Fruit fly (Drosophila melanogaster) whole organism, embryonic: ENCODE results near the gene CheB38c.

Experiments used
- ATbp ChIP-seq: fragments of 200-800 bp; sonication (Bioruptor generic); optimal IDR thresholded peaks from 2 replicates; lab custom pipeline; 2017; ENCODE audit warnings: missing biosample characterization, mild to moderate bottlenecking, missing genetic modification characterization, missing genetic modification reagents
- Antp ChIP-seq: fragments of 200-800 bp; sonication (Bioruptor generic); optimal IDR thresholded peaks from 3 replicates; lab custom pipeline; 2016; ENCODE audit warnings: missing biosample characterization, missing genetic modification characterization
- Atf6 ChIP-seq: fragments of 200-800 bp; sonication (Bioruptor generic); IDR thresholded peaks from 2 replicates; pipeline ENCODE4 v1.3.6; 2022; ENCODE audit warnings: missing biosample characterization, missing genetic modification characterization
- CG10462 ChIP-seq: fragments of 200-800 bp; sonication (Bioruptor generic); optimal IDR thresholded peaks from 2 replicates; lab custom pipeline; 2016; ENCODE audit warnings: missing biosample characterization, missing genetic modification characterization
- CG12155 ChIP-seq: fragments of 200-800 bp; sonication (Bioruptor generic); optimal IDR thresholded peaks from 3 replicates; lab custom pipeline; 2016; ENCODE audit warnings: missing biosample characterization, missing genetic modification characterization
- CG12769 ChIP-seq: fragments of 200-800 bp; sonication (Bioruptor generic); optimal IDR thresholded peaks from 2 replicates; lab custom pipeline; 2019; ENCODE audit warnings: missing biosample characterization, mild to moderate bottlenecking, missing genetic modification characterization, moderate library complexity
- CG13894 ChIP-seq: fragments of 200-800 bp; sonication (Bioruptor generic); optimal IDR thresholded peaks from 3 replicates; lab custom pipeline; 2018; ENCODE audit warnings: missing biosample characterization, mild to moderate bottlenecking, missing genetic modification characterization, moderate library complexity
- CG14710 ChIP-seq: fragments of 200-800 bp; sonication (Bioruptor generic); optimal IDR thresholded peaks from 3 replicates; lab custom pipeline; 2019; ENCODE audit warnings: missing biosample characterization, mild to moderate bottlenecking, missing genetic modification characterization, moderate library complexity
- CG17802 ChIP-seq: fragments of 200-800 bp; sonication (Bioruptor generic); optimal IDR thresholded peaks from 2 replicates; lab custom pipeline; 2018; ENCODE audit warnings: missing biosample characterization, mild to moderate bottlenecking, missing genetic modification characterization, moderate library complexity
- CG17912 ChIP-seq: fragments of 200-800 bp; sonication (Bioruptor generic); optimal IDR thresholded peaks from 2 replicates; lab custom pipeline; 2018; ENCODE audit warnings: missing biosample characterization, mild to moderate bottlenecking, missing genetic modification characterization
- CG1792 ChIP-seq: fragments of 200-800 bp; sonication (Bioruptor generic); optimal IDR thresholded peaks from 2 replicates; lab custom pipeline; 2016; ENCODE audit warnings: missing biosample characterization, missing genetic modification characterization
- CG30403 ChIP-seq: fragments of 200-800 bp; sonication (Bioruptor generic); optimal IDR thresholded peaks from 3 replicates; lab custom pipeline; 2016; ENCODE audit warnings: missing biosample characterization, missing genetic modification characterization
- CG3065 ChIP-seq: fragments of 200-800 bp; sonication (Bioruptor generic); optimal IDR thresholded peaks from 2 replicates; lab custom pipeline; 2016; ENCODE audit warnings: missing biosample characterization, missing genetic modification characterization
- CG31224 ChIP-seq: fragments of 200-800 bp; sonication (Bioruptor generic); IDR thresholded peaks from 2 replicates; pipeline ENCODE4 v1.3.6; 2022; ENCODE audit warnings: missing biosample characterization, missing genetic modification characterization
- CG34376 ChIP-seq: fragments of 200-800 bp; sonication (Bioruptor generic); optimal IDR thresholded peaks from 2 replicates; lab custom pipeline; 2018; ENCODE audit warnings: missing biosample characterization, mild to moderate bottlenecking, missing genetic modification characterization
- CG3995 ChIP-seq: fragments of 200-800 bp; sonication (Bioruptor generic); optimal IDR thresholded peaks from 3 replicates; lab custom pipeline; 2016; ENCODE audit warnings: missing biosample characterization, missing genetic modification characterization
- CG43689 ChIP-seq: fragments of 200-800 bp; sonication (Bioruptor generic); IDR thresholded peaks from 2 replicates; pipeline ENCODE4 v1.3.6; 2022; ENCODE audit warnings: missing biosample characterization, missing genetic modification characterization
- CG5180 ChIP-seq: fragments of 200-800 bp; sonication (Bioruptor generic); optimal IDR thresholded peaks from 3 replicates; lab custom pipeline; 2017; ENCODE audit warnings: missing biosample characterization, missing genetic modification characterization, mild to moderate bottlenecking, moderate library complexity, missing genetic modification reagents
- CG6683 ChIP-seq: fragments of 200-800 bp; sonication (Bioruptor generic); optimal IDR thresholded peaks from 2 replicates; lab custom pipeline; 2017; ENCODE audit warnings: missing biosample characterization, mild to moderate bottlenecking, missing genetic modification characterization, missing genetic modification reagents
- CG6813 ChIP-seq: fragments of 200-800 bp; sonication (Bioruptor generic); optimal IDR thresholded peaks from 2 replicates; lab custom pipeline; 2017; ENCODE audit warnings: missing biosample characterization, missing genetic modification characterization, mild to moderate bottlenecking, moderate library complexity, missing genetic modification reagents
- CG8765 ChIP-seq: fragments of 200-800 bp; sonication (Bioruptor generic); IDR thresholded peaks from 2 replicates; pipeline ENCODE4 v1.3.6; 2022; ENCODE audit warnings: missing biosample characterization, missing genetic modification characterization
- Doc3 ChIP-seq: fragments of 200-800 bp; sonication (Bioruptor generic); IDR thresholded peaks from 3 replicates; pipeline ENCODE4 v1.3.6; 2022; ENCODE audit warnings: missing biosample characterization, missing genetic modification characterization; ENCODE audit not compliant: partially characterized antibody
- GATAe ChIP-seq: fragments of 200-800 bp; sonication (Bioruptor generic); conservative IDR thresholded peaks from 2 replicates; pipeline ENCODE4 v1.3.6; 2022; ENCODE audit warnings: missing biosample characterization, missing genetic modification characterization
- Hr39 ChIP-seq: fragments of >200 bp; optimal IDR thresholded peaks from 2 replicates; lab custom pipeline; 2017
- MESR4 ChIP-seq: fragments of 200-800 bp; sonication (Bioruptor generic); optimal IDR thresholded peaks from 2 replicates; lab custom pipeline; 2018; ENCODE audit warnings: missing biosample characterization, mild to moderate bottlenecking, missing genetic modification characterization, moderate library complexity
- Mad ChIP-seq: fragments of 200-800 bp; sonication (Bioruptor generic); optimal IDR thresholded peaks from 2 replicates; lab custom pipeline; 2016; ENCODE audit warnings: missing biosample characterization, missing genetic modification characterization
- PHDP ChIP-seq: fragments of 200-800 bp; sonication (Bioruptor generic); optimal IDR thresholded peaks from 3 replicates; lab custom pipeline; 2018; ENCODE audit warnings: missing biosample characterization, mild to moderate bottlenecking, missing genetic modification characterization, moderate library complexity
- Spps ChIP-seq: fragments of 200-800 bp; sonication (Bioruptor generic); optimal IDR thresholded peaks from 2 replicates; lab custom pipeline; 2018; ENCODE audit warnings: missing biosample characterization, mild to moderate bottlenecking, missing genetic modification characterization
- Sry-δ ChIP-seq: fragments of 200-800 bp; sonication (Bioruptor generic); optimal IDR thresholded peaks from 2 replicates; lab custom pipeline; 2016; ENCODE audit warnings: missing biosample characterization, missing genetic modification characterization
- Ssrp ChIP-seq: fragments of 200-800 bp; sonication (Bioruptor generic); optimal IDR thresholded peaks from 2 replicates; lab custom pipeline; 2018; ENCODE audit warnings: missing biosample characterization, mild to moderate bottlenecking, missing genetic modification characterization, moderate library complexity
- Vsx1 ChIP-seq: fragments of 200-800 bp; sonication (Bioruptor generic); optimal IDR thresholded peaks from 2 replicates; lab custom pipeline; 2017; ENCODE audit warnings: missing biosample characterization, mild to moderate bottlenecking, missing genetic modification characterization, missing genetic modification reagents
- al ChIP-seq: fragments of 200-800 bp; sonication (Bioruptor generic); IDR thresholded peaks from 2 replicates; pipeline ENCODE4 v1.3.6; 2022; ENCODE audit warnings: missing biosample characterization, missing genetic modification characterization
- amos ChIP-seq: fragments of 200-800 bp; sonication (Bioruptor generic); IDR thresholded peaks from 2 replicates; pipeline ENCODE4 v1.3.6; 2022; ENCODE audit warnings: missing biosample characterization, missing genetic modification characterization; ENCODE audit not compliant: partially characterized antibody
- az2 ChIP-seq: fragments of 200-800 bp; sonication (Bioruptor generic); optimal IDR thresholded peaks from 3 replicates; lab custom pipeline; 2016; ENCODE audit warnings: missing biosample characterization, missing genetic modification characterization
- chif ChIP-seq, 2 experiments: fragments of 200-800 bp; sonication (Bioruptor generic); optimal IDR thresholded peaks; 3 replicates each; lab custom pipeline; 2016; ENCODE audit warnings: missing biosample characterization in 2 of 2, missing genetic modification characterization in 2 of 2
- da ChIP-seq: fragments of 200-800 bp; sonication (Bioruptor generic); optimal IDR thresholded peaks from 2 replicates; lab custom pipeline; 2016; ENCODE audit warnings: missing biosample characterization, missing genetic modification characterization
- danr ChIP-seq: fragments of 200-800 bp; sonication (Bioruptor generic); IDR thresholded peaks from 2 replicates; pipeline ENCODE4 v1.3.6; 2022; ENCODE audit warnings: missing biosample characterization, missing genetic modification characterization
- dysf ChIP-seq: fragments of 200-800 bp; sonication (Bioruptor generic); IDR thresholded peaks from 3 replicates; pipeline ENCODE4 v1.3.6; 2022; ENCODE audit warnings: missing biosample characterization, missing genetic modification characterization
- fru ChIP-seq: fragments of >200 bp; optimal IDR thresholded peaks from 2 replicates; lab custom pipeline; 2017
- ham ChIP-seq: fragments of 200-800 bp; sonication (Bioruptor generic); IDR thresholded peaks from 2 replicates; pipeline ENCODE4 v1.3.6; 2022; ENCODE audit warnings: missing biosample characterization, missing genetic modification characterization
- ind ChIP-seq: fragments of 200-800 bp; sonication (Bioruptor generic); optimal IDR thresholded peaks from 3 replicates; lab custom pipeline; 2016; ENCODE audit warnings: missing biosample characterization, missing genetic modification characterization
- insv ChIP-seq, 2 experiments: fragments of 200-800 bp; sonication (Bioruptor generic); optimal IDR thresholded peaks; 3 replicates each; lab custom pipeline; 2016 to 2018; ENCODE audit warnings: missing biosample characterization in 2 of 2, missing genetic modification characterization in 2 of 2
- kah ChIP-seq: fragments of 200-800 bp; sonication (Bioruptor generic); optimal IDR thresholded peaks from 2 replicates; lab custom pipeline; 2018; ENCODE audit warnings: missing biosample characterization, mild to moderate bottlenecking, missing genetic modification characterization
- klu ChIP-seq: fragments of 200-800 bp; sonication (Bioruptor generic); IDR thresholded peaks from 2 replicates; pipeline ENCODE4 v1.3.6; 2022; ENCODE audit warnings: missing biosample characterization, missing genetic modification characterization
- nau ChIP-seq: fragments of 200-800 bp; sonication (Bioruptor generic); optimal IDR thresholded peaks from 3 replicates; lab custom pipeline; 2017; ENCODE audit warnings: missing biosample characterization, mild to moderate bottlenecking, missing genetic modification characterization, missing genetic modification reagents
- org-1 ChIP-seq: fragments of 200-800 bp; sonication (Bioruptor generic); optimal IDR thresholded peaks from 2 replicates; lab custom pipeline; 2017; ENCODE audit warnings: missing biosample characterization, missing genetic modification characterization
- pzg ChIP-seq: fragments of 200-800 bp; sonication (Bioruptor generic); optimal IDR thresholded peaks from 3 replicates; lab custom pipeline; 2018; ENCODE audit warnings: missing biosample characterization, mild to moderate bottlenecking, missing genetic modification characterization, moderate library complexity
- ranshi ChIP-seq: fragments of 200-800 bp; sonication (Bioruptor generic); IDR thresholded peaks from 2 replicates; pipeline ENCODE4 v1.3.6; 2022; ENCODE audit warnings: missing biosample characterization, missing genetic modification characterization
- salm ChIP-seq: fragments of 200-800 bp; sonication (Bioruptor generic); optimal IDR thresholded peaks from 2 replicates; lab custom pipeline; 2018; ENCODE audit warnings: missing biosample characterization, mild to moderate bottlenecking, missing genetic modification characterization
- so ChIP-seq: fragments of 200-800 bp; sonication (Bioruptor generic); IDR thresholded peaks from 3 replicates; pipeline ENCODE4 v1.3.6; 2022; ENCODE audit warnings: missing biosample characterization, missing genetic modification characterization
- sr ChIP-seq: fragments of 200-800 bp; sonication (Bioruptor generic); IDR thresholded peaks from 3 replicates; pipeline ENCODE4 v1.3.6; 2022; ENCODE audit warnings: missing biosample characterization, missing genetic modification characterization
- zf30C ChIP-seq: fragments of 200-800 bp; sonication (Bioruptor generic); optimal IDR thresholded peaks from 3 replicates; lab custom pipeline; 2018; ENCODE audit warnings: missing biosample characterization, mild to moderate bottlenecking, missing genetic modification characterization

CheB38c gene

DNA sequence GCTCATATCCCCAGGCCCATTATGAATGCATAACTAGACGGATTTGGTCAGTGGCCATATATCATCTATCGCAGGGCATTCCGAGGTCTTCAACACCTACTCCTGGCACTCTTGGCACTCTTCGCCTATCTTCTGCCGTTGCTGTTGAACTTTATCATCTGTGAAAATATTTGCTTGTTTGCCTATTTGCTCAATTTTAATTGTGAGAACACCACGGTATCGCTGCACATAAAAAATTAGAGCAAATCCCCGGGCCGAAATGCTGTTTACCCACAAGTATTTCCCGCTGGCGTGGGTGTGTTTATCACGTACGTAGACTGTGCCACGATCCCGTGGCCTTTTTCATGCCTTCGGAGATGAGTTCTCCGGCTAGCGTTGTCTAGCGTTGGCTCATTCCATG is 39.9 kb downstream of the CheB38c start (continued):
- peak; percentile 27; the same call in 1 of the 2 replicates for TF ChIP-seq danr (GFP tag; lab: Robert Waterston, UW)
- TF ChIP-seq amos (GFP tag; lab: Robert Waterston, UW) = no peak
- TF ChIP-seq dysf (GFP tag; lab: Robert Waterston, UW) = 0 out of 3 replicates have a peak, but pooled peaks have one; percentile 36
- TF ChIP-seq CG30403 (GFP tag; lab: Kevin White, UChicago) = peak; percentile 34
- TF ChIP-seq klu = no peak
- peak; percentile 86 for TF ChIP-seq CG12769 (tag; lab: Kevin White, UChicago)
- peak; percentile 53 for TF ChIP-seq Atf6 (GFP tag; lab: Robert Waterston, UW)
- peak; percentile 59 for TF ChIP-seq CG1792 (GFP tag; lab: Kevin White, UChicago)
- TF ChIP-seq da (GFP tag; lab: Kevin White, UChicago) = no peak
- TF ChIP-seq kah (GFP tag; lab: Kevin White, UChicago) = no peak
- TF ChIP-seq Vsx1 = peak; percentile 68
- TF ChIP-seq sr (GFP tag; lab: Robert Waterston, UW) = 0 out of 3 replicates have a peak, but pooled peaks have one; percentile 28
- peak; percentile 24; the same call in 1 of the 2 replicates for TF ChIP-seq ham (GFP tag; lab: Robert Waterston, UW)
- TF ChIP-seq chif (GFP tag; optimal IDR thresholded peaks at IDR 0.05; lab: Kevin White, UChicago) = peak; percentile 14 to 49
- TF ChIP-seq salm (tag; lab: Kevin White, UChicago) = peak; percentile 51
- TF ChIP-seq PHDP (tag; lab: Kevin White, UChicago) = peak; percentile 54
- no peak for TF ChIP-seq CG3065 (GFP tag; lab: Kevin White, UChicago)
- no peak for TF ChIP-seq Doc3 (GFP tag; lab: Robert Waterston, UW)
- peak; percentile 48 for TF ChIP-seq Antp (GFP tag; lab: Kevin White, UChicago)
- peak; percentile 87 for TF ChIP-seq ATbp (GFP tag; lab: Kevin White, UChicago)
- TF ChIP-seq Hr39 (lab: Kevin White, UChicago) = no peak
- TF ChIP-seq CG17802 (tag; lab: Kevin White, UChicago) = no peak
- TF ChIP-seq Spps (tag; lab: Kevin White, UChicago) = no peak
- TF ChIP-seq CG17912 (GFP tag; lab: Kevin White, UChicago) = peak; percentile 51
- no peak for TF ChIP-seq pzg
- no peak for TF ChIP-seq CG10462 (GFP tag; lab: Kevin White, UChicago)
- TF ChIP-seq CG43689 (GFP tag; lab: Robert Waterston, UW) = no peak
- TF ChIP-seq CG31224 (GFP tag; lab: Robert Waterston, UW) = no peak
- 0 out of 3 replicates have a peak, but pooled peaks have one; percentile 30 for TF ChIP-seq so (GFP tag; lab: Robert Waterston, UW)
- TF ChIP-seq CG34376 (GFP tag; lab: Kevin White, UChicago) = no peak
- TF ChIP-seq CG6813 (GFP tag; lab: Kevin White, UChicago) = peak; percentile 88
- no peak for TF ChIP-seq al
- peak; percentile 1 for TF ChIP-seq ind (GFP tag; lab: Kevin White, UChicago)
- peak; percentile 23 for TF ChIP-seq Mad (GFP tag; lab: Kevin White, UChicago)
- TF ChIP-seq fru (lab: Kevin White, UChicago) = no peak
- TF ChIP-seq CG12155 (GFP tag; lab: Kevin White, UChicago) = no peak
- no peak for TF ChIP-seq zf30C (GFP tag; lab: Kevin White, UChicago)
- peak; percentile 0 for TF ChIP-seq Sry-δ (GFP tag; lab: Kevin White, UChicago)
- no peak for TF ChIP-seq CG3995 (GFP tag; lab: Kevin White, UChicago)
- peak; percentile 37 for TF ChIP-seq CG13894 (tag; lab: Kevin White, UChicago)
- no peak for TF ChIP-seq CG8765 (GFP tag; lab: Robert Waterston, UW)
- peak; percentile 65 for TF ChIP-seq CG6683 (GFP tag; lab: Kevin White, UChicago)
- peak; percentile 56 for TF ChIP-seq CG14710 (tag; lab: Kevin White, UChicago)
- peak; percentile 16 for TF ChIP-seq az2 (GFP tag; lab: Kevin White, UChicago)
- TF ChIP-seq GATAe (GFP tag; lab: Robert Waterston, UW) = no peak
- TF ChIP-seq org-1 (GFP tag; lab: Kevin White, UChicago) = peak; percentile 80
- TF ChIP-seq ranshi (GFP tag; lab: Robert Waterston, UW) = peak; percentile 53; the same call in 1 of the 2 replicates
- no peak for TF ChIP-seq MESR4
- TF ChIP-seq CG5180 (GFP tag; lab: Kevin White, UChicago) = peak; percentile 46
- peak in 1 of 2 experiments; percentile 21 for TF ChIP-seq insv (GFP tag; optimal IDR thresholded peaks at IDR 0.05; lab: Kevin White, UChicago)
- peak; percentile 69 for TF ChIP-seq nau
- TF ChIP-seq Ssrp (tag; lab: Kevin White, UChicago) = no peak
